Worm (Caenorhabditis elegans) whole organism, L1 larva: ENCODE results near the gene W06H8.6.

Experiments
- C04F5.9 ChIP-seq: sonication (generic microtip); optimal IDR thresholded peaks from 2 replicates; lab custom pipeline; 2016; ENCODE audit warnings: missing genetic modification characterization, missing compliant biosample characterization
- F16B12.6 ChIP-seq: fragments of 150-350 bp; optimal IDR thresholded peaks from 2 replicates; lab custom pipeline; 2014; ENCODE audit warnings: missing biosample characterization, missing genetic modification characterization
- alr-1 ChIP-seq: fragments of 200-800 bp; sonication (Bioruptor generic); optimal IDR thresholded peaks from 2 replicates; lab custom pipeline; 2018; ENCODE audit warnings: borderline replicate concordance, mild to moderate bottlenecking, missing genetic modification characterization, missing compliant biosample characterization
- aly-2 ChIP-seq: fragments of 150-350 bp; optimal IDR thresholded peaks from 2 replicates; lab custom pipeline; 2014; ENCODE audit warnings: missing biosample characterization, missing genetic modification characterization
- ama-1 ChIP-seq: fragments of 150-350 bp; optimal IDR thresholded peaks from 2 replicates; lab custom pipeline; 2014
- blmp-1 ChIP-seq: fragments of 150-350 bp; optimal IDR thresholded peaks from 2 replicates; lab custom pipeline; 2014; ENCODE audit warnings: missing biosample characterization, missing genetic modification characterization
- ceh-88 ChIP-seq: fragments of 200-800 bp; sonication (Bioruptor generic); IDR thresholded peaks from 2 replicates; pipeline ENCODE4 v1.3.6; 2022; ENCODE audit warnings: missing genetic modification characterization, missing compliant biosample characterization
- ces-1 ChIP-seq: fragments of 150-350 bp; optimal IDR thresholded peaks from 2 replicates; lab custom pipeline; 2014; ENCODE audit warnings: missing biosample characterization, missing genetic modification reagents, missing genetic modification characterization
- efl-1 ChIP-seq, 4 experiments: fragments of 150-350 bp; optimal IDR thresholded peaks in 3 of 4; peaks in 1 of 4; 1 replicate in 1 of 4; 2 replicates in 3 of 4; lab custom pipeline; 2014; ENCODE audit warnings: missing biosample characterization in 2 of 4, missing genetic modification characterization in 2 of 4, missing genetic modification reagents in 2 of 4
- egl-13 ChIP-seq: sonication (generic microtip); optimal IDR thresholded peaks from 2 replicates; lab custom pipeline; 2016; ENCODE audit warnings: missing genotype, missing genetic modification reagents, missing genetic modification characterization, missing compliant biosample characterization
- elt-2 ChIP-seq: sonication (generic microtip); optimal IDR thresholded peaks from 2 replicates; lab custom pipeline; 2016; ENCODE audit warnings: missing genetic modification characterization, mild to moderate bottlenecking, inconsistent platforms, missing compliant biosample characterization, missing genetic modification reagents
- ets-5 ChIP-seq: fragments of 200-800 bp; sonication (Bioruptor generic); IDR thresholded peaks from 2 replicates; pipeline ENCODE4 v1.3.6; 2022; ENCODE audit warnings: missing genetic modification characterization, missing compliant biosample characterization
- fkh-8 ChIP-seq: sonication (generic microtip); optimal IDR thresholded peaks from 2 replicates; lab custom pipeline; 2016; ENCODE audit warnings: mild to moderate bottlenecking, missing genetic modification characterization, missing compliant biosample characterization
- grh-1 ChIP-seq: fragments of 200-800 bp; sonication (Bioruptor generic); IDR thresholded peaks from 2 replicates; pipeline ENCODE4 v1.3.6; 2022; ENCODE audit warnings: missing genetic modification reagents, missing genetic modification characterization, missing compliant biosample characterization
- hlh-4 ChIP-seq: sonication (generic microtip); optimal IDR thresholded peaks from 2 replicates; lab custom pipeline; 2016; ENCODE audit warnings: mild to moderate bottlenecking, missing genetic modification characterization, missing compliant biosample characterization
- hpl-2 ChIP-seq: fragments of 150-350 bp; optimal IDR thresholded peaks from 2 replicates; lab custom pipeline; 2014; ENCODE audit warnings: missing biosample characterization, missing genetic modification reagents, missing genetic modification characterization
- irx-1 ChIP-seq: sonication (generic microtip); optimal IDR thresholded peaks from 2 replicates; lab custom pipeline; 2016; ENCODE audit warnings: missing genetic modification characterization, missing compliant biosample characterization
- jun-1 ChIP-seq: fragments of 150-350 bp; optimal IDR thresholded peaks from 2 replicates; lab custom pipeline; 2014; ENCODE audit warnings: missing biosample characterization, missing genetic modification reagents, missing genetic modification characterization
- lin-13 ChIP-seq: fragments of 150-350 bp; optimal IDR thresholded peaks from 2 replicates; lab custom pipeline; 2014; ENCODE audit warnings: missing biosample characterization, missing genetic modification reagents, missing genetic modification characterization
- lin-14 ChIP-seq: fragments of 200-800 bp; sonication (Bioruptor generic); optimal IDR thresholded peaks from 2 replicates; lab custom pipeline; 2018; ENCODE audit warnings: mild to moderate bottlenecking, missing genetic modification characterization, moderate library complexity, missing compliant biosample characterization
- lin-39 ChIP-seq: fragments of 150-350 bp; optimal IDR thresholded peaks from 2 replicates; lab custom pipeline; 2014; ENCODE audit warnings: missing biosample characterization, missing genetic modification reagents, missing genetic modification characterization
- lsy-2 ChIP-seq, 2 experiments: fragments of 150-350 bp; optimal IDR thresholded peaks; 2 replicates each; lab custom pipeline; 2014; ENCODE audit warnings: missing biosample characterization in 2 of 2, missing genetic modification characterization in 2 of 2
- nhr-20 ChIP-seq: sonication (generic microtip); optimal IDR thresholded peaks from 2 replicates; lab custom pipeline; 2016; ENCODE audit warnings: mild to moderate bottlenecking, missing genetic modification characterization, missing compliant biosample characterization
- nhr-237 ChIP-seq: fragments of 150-350 bp; optimal IDR thresholded peaks from 2 replicates; lab custom pipeline; 2014; ENCODE audit warnings: missing biosample characterization, missing genetic modification characterization
- nhr-47 ChIP-seq: sonication (generic microtip); optimal IDR thresholded peaks from 2 replicates; lab custom pipeline; 2016; ENCODE audit warnings: mild to moderate bottlenecking, missing genetic modification characterization, moderate library complexity, missing compliant biosample characterization
- nhr-76 ChIP-seq: sonication (generic microtip); optimal IDR thresholded peaks from 2 replicates; lab custom pipeline; 2017; ENCODE audit warnings: missing biosample characterization, missing genetic modification characterization
- nhr-77 ChIP-seq: fragments of 150-350 bp; optimal IDR thresholded peaks from 2 replicates; lab custom pipeline; 2014; ENCODE audit warnings: missing biosample characterization, missing genetic modification characterization
- nhr-84 ChIP-seq: sonication (generic microtip); optimal IDR thresholded peaks from 2 replicates; lab custom pipeline; 2017; ENCODE audit warnings: missing biosample characterization, missing genetic modification characterization
- nhr-85 ChIP-seq: sonication (generic microtip); peaks from one replicate; lab custom pipeline; 2016; ENCODE audit warnings: missing genetic modification characterization, inconsistent platforms, missing compliant biosample characterization
- nhr-90 ChIP-seq: sonication (generic microtip); optimal IDR thresholded peaks from 2 replicates; lab custom pipeline; 2016; ENCODE audit warnings: mild to moderate bottlenecking, missing genetic modification characterization, missing compliant biosample characterization; ENCODE audit not compliant: poor library complexity
- pqm-1 ChIP-seq: sonication (generic microtip); optimal IDR thresholded peaks from 3 replicates; lab custom pipeline; 2017; ENCODE audit warnings: missing biosample characterization, missing genetic modification characterization
- rnt-1 ChIP-seq: sonication (generic microtip); optimal IDR thresholded peaks from 2 replicates; lab custom pipeline; 2016; ENCODE audit warnings: mild to moderate bottlenecking, missing genetic modification characterization, moderate library complexity, missing compliant biosample characterization
- sox-4 ChIP-seq: sonication (generic microtip); optimal IDR thresholded peaks from 2 replicates; lab custom pipeline; 2016; ENCODE audit warnings: missing genetic modification characterization, missing compliant biosample characterization
- sup-37 ChIP-seq: fragments of 200-800 bp; sonication (Bioruptor generic); optimal IDR thresholded peaks from 2 replicates; lab custom pipeline; 2018; ENCODE audit warnings: mild to moderate bottlenecking, missing genetic modification characterization, missing compliant biosample characterization
- zag-1 ChIP-seq: fragments of 150-350 bp; optimal IDR thresholded peaks from 2 replicates; lab custom pipeline; 2014; ENCODE audit warnings: missing biosample characterization, missing genetic modification characterization
- ztf-11 ChIP-seq, 2 experiments: sonication (generic microtip); optimal IDR thresholded peaks; 2 replicates each; lab custom pipeline; 2016 to 2017; ENCODE audit warnings: missing genetic modification characterization in 2 of 2, missing biosample characterization in 1 of 2, missing compliant biosample characterization in 1 of 2

W06H8.6 gene

ce11 chrV:6213216-6213735 lies 13.5 kb downstream of the W06H8.6 start:
- TF ChIP-seq nhr-85 (tag; lab: Kevin White, UChicago) (peak; percentile 56), ceh-88 (no peak), ztf-11 (tag; optimal IDR thresholded peaks at IDR 0.05; lab: Kevin White, UChicago) (no peak), hpl-2 (GFP tag; lab: Kevin White, UChicago) (no peak), nhr-84 (no peak), efl-1 (optimal IDR thresholded peaks at IDR 0.05; lab: Kevin White, UChicago) (no peak), efl-1 (GFP tag; optimal IDR thresholded peaks at IDR 0.05 in 1 of 2; lab: Kevin White, UChicago) (peak in 1 of 2 experiments; percentile 12), blmp-1 (tag; lab: Kevin White, UChicago) (peak; percentile 42), ets-5 (GFP tag; lab: Robert Waterston, UW) (no peak), grh-1 (GFP tag; lab: Robert Waterston, UW) (no peak), nhr-77 (tag; lab: Kevin White, UChicago) (no peak)

ce11 chrV:6212566-6212965 lies 14.2 kb downstream of the W06H8.6 start:
- no peak for TF ChIP-seq nhr-47 (tag; lab: Kevin White, UChicago)
- TF ChIP-seq irx-1 = no peak
- TF ChIP-seq sup-37 = no peak
- TF ChIP-seq lin-14 = peak; percentile 47
- TF ChIP-seq, all 84 proteins: peak for 1

DNA sequence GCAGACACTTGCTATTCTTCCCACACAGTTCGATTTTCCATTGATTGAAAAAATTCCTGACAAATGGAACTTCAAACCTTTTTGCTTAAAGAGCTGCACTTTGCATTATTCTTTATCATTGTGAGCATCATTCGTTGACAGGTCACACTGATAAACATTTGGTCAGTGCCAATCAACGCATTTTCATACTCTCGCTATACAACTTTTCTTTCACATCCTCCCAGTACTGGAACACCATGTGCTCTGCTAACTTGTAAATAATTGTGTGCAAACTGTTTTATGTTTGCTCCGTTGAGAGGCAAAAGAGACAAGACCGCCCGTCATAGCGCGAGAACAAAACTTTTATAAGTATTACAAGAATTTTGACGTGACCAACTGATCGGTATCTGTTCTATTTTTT lies 15.3 kb downstream of the W06H8.6 start:
- TF ChIP-seq efl-1 (optimal IDR thresholded peaks at IDR 0.05; lab: Kevin White, UChicago) (no peak), efl-1 (GFP tag; optimal IDR thresholded peaks at IDR 0.05 in 1 of 2; lab: Kevin White, UChicago) (peak in 1 of 2 experiments; percentile 89), nhr-76 (tag; lab: Kevin White, UChicago) (no peak), ces-1 (no peak), ama-1 (lab: Kevin White, UChicago) (no peak), elt-2 (tag; lab: Kevin White, UChicago) (peak; percentile 22), alr-1 (tag; lab: Kevin White, UChicago) (no peak), lin-14 (peak; percentile 13)

ce11 chrV:6209930-6210647 lies 16.7 kb downstream of the W06H8.6 start:
- TF ChIP-seq jun-1 (tag; lab: Kevin White, UChicago) (peak; percentile 32), elt-2 (tag; lab: Kevin White, UChicago) (peak; percentile 23), fkh-8 (tag; lab: Kevin White, UChicago) (no peak), lin-13 (GFP tag; lab: Kevin White, UChicago) (no peak)

ce11 chrV:6208585-6208984 lies 18.2 kb downstream of the W06H8.6 start, which contains the start of gene rme-1:
Gene rme-1, plus strand, starts transcription at chrV:6208885.
- TF ChIP-seq nhr-84 = no peak
- no peak for TF ChIP-seq lin-39 (tag; lab: Kevin White, UChicago)
- TF ChIP-seq C04F5.9 (tag; lab: Kevin White, UChicago) = no peak
- TF ChIP-seq jun-1 (tag; lab: Kevin White, UChicago) = no peak
- TF ChIP-seq ces-1 = no peak
- TF ChIP-seq nhr-20 = no peak
- TF ChIP-seq nhr-47 (tag; lab: Kevin White, UChicago) = no peak
- TF ChIP-seq pqm-1 (tag; lab: Kevin White, UChicago) = no peak
- TF ChIP-seq lsy-2 (tag; optimal IDR thresholded peaks at IDR 0.05; lab: Kevin White, UChicago) = no peak
- no peak for TF ChIP-seq egl-13 (tag; lab: Kevin White, UChicago)
- TF ChIP-seq aly-2 (tag; lab: Kevin White, UChicago) = no peak
- no peak for TF ChIP-seq sox-4
- no peak for TF ChIP-seq nhr-85 (tag; lab: Kevin White, UChicago)
- no peak for TF ChIP-seq hlh-4 (tag; lab: Kevin White, UChicago)
- no peak for TF ChIP-seq nhr-237 (tag; lab: Kevin White, UChicago)
- no peak for TF ChIP-seq nhr-90 (tag; lab: Kevin White, UChicago)
- no peak for TF ChIP-seq F16B12.6 (tag; lab: Kevin White, UChicago)
- no peak for TF ChIP-seq zag-1 (tag; lab: Kevin White, UChicago)
- TF ChIP-seq rnt-1 (tag; lab: Kevin White, UChicago) = no peak
